Worm (Caenorhabditis elegans) whole organism, L1 larva: ENCODE measurements around the gene F53B1.8.
A peak's percentile ranks its signal among the peaks of the same experiment; 100 is the strongest.

Source experiments
- C04F5.9 ChIP-seq: sonication (generic microtip); optimal IDR thresholded peaks from 2 replicates; lab custom pipeline; 2016; ENCODE audit warnings: missing genetic modification characterization, missing compliant biosample characterization
- Y116A8C.19 ChIP-seq: sonication (generic microtip); optimal IDR thresholded peaks from 2 replicates; lab custom pipeline; 2016; ENCODE audit warnings: missing compliant biosample characterization, missing genetic modification characterization, borderline replicate concordance
- alr-1 ChIP-seq: fragments of 200-800 bp; sonication (Bioruptor generic); optimal IDR thresholded peaks from 2 replicates; lab custom pipeline; 2018; ENCODE audit warnings: borderline replicate concordance, mild to moderate bottlenecking, missing genetic modification characterization, missing compliant biosample characterization
- aly-2 ChIP-seq: fragments of 150-350 bp; optimal IDR thresholded peaks from 2 replicates; lab custom pipeline; 2014; ENCODE audit warnings: missing biosample characterization, missing genetic modification characterization
- blmp-1 ChIP-seq: fragments of 150-350 bp; optimal IDR thresholded peaks from 2 replicates; lab custom pipeline; 2014; ENCODE audit warnings: missing biosample characterization, missing genetic modification characterization
- ceh-82 ChIP-seq, 3 experiments: fragments of 150-350 bp in 1 of 3; sonication (generic microtip) in 2 of 3; optimal IDR thresholded peaks; 2 replicates each; lab custom pipeline; 2014 to 2017; ENCODE audit warnings: missing biosample characterization in 3 of 3, missing genetic modification characterization in 3 of 3
- dsc-1 ChIP-seq: sonication (generic microtip); optimal IDR thresholded peaks from 2 replicates; lab custom pipeline; 2016; ENCODE audit warnings: mild to moderate bottlenecking, missing genetic modification characterization, missing compliant biosample characterization
- efl-1 ChIP-seq, 4 experiments: fragments of 150-350 bp; optimal IDR thresholded peaks in 3 of 4; peaks in 1 of 4; 1 replicate in 1 of 4; 2 replicates in 3 of 4; lab custom pipeline; 2014; ENCODE audit warnings: missing biosample characterization in 2 of 4, missing genetic modification characterization in 2 of 4, missing genetic modification reagents in 2 of 4
- egl-13 ChIP-seq: sonication (generic microtip); optimal IDR thresholded peaks from 2 replicates; lab custom pipeline; 2016; ENCODE audit warnings: missing genotype, missing genetic modification reagents, missing genetic modification characterization, missing compliant biosample characterization
- elt-3 ChIP-seq, 6 experiments: fragments of 150-350 bp in 1 of 6; sonication (generic microtip); optimal IDR thresholded peaks; 2 replicates each; lab custom pipeline; 2017 to 2018; ENCODE audit warnings: missing biosample characterization in 6 of 6, missing genetic modification characterization in 6 of 6, inconsistent platforms in 1 of 6
- ets-5 ChIP-seq: fragments of 200-800 bp; sonication (Bioruptor generic); IDR thresholded peaks from 2 replicates; pipeline ENCODE4 v1.3.6; 2022; ENCODE audit warnings: missing genetic modification characterization, missing compliant biosample characterization
- fkh-4 ChIP-seq: sonication (generic microtip); optimal IDR thresholded peaks from 2 replicates; lab custom pipeline; 2016; ENCODE audit warnings: missing compliant biosample characterization, missing genetic modification characterization, borderline replicate concordance
- fkh-8 ChIP-seq: sonication (generic microtip); optimal IDR thresholded peaks from 2 replicates; lab custom pipeline; 2016; ENCODE audit warnings: mild to moderate bottlenecking, missing genetic modification characterization, missing compliant biosample characterization
- fos-1 ChIP-seq: fragments of 150-350 bp; optimal IDR thresholded peaks from 2 replicates; lab custom pipeline; 2014; ENCODE audit warnings: missing biosample characterization, missing genetic modification characterization
- hlh-4 ChIP-seq: sonication (generic microtip); optimal IDR thresholded peaks from 2 replicates; lab custom pipeline; 2016; ENCODE audit warnings: mild to moderate bottlenecking, missing genetic modification characterization, missing compliant biosample characterization
- hpl-2 ChIP-seq: fragments of 150-350 bp; optimal IDR thresholded peaks from 2 replicates; lab custom pipeline; 2014; ENCODE audit warnings: missing biosample characterization, missing genetic modification reagents, missing genetic modification characterization
- jun-1 ChIP-seq: fragments of 150-350 bp; optimal IDR thresholded peaks from 2 replicates; lab custom pipeline; 2014; ENCODE audit warnings: missing biosample characterization, missing genetic modification reagents, missing genetic modification characterization
- lin-13 ChIP-seq: fragments of 150-350 bp; optimal IDR thresholded peaks from 2 replicates; lab custom pipeline; 2014; ENCODE audit warnings: missing biosample characterization, missing genetic modification reagents, missing genetic modification characterization
- lin-14 ChIP-seq: fragments of 200-800 bp; sonication (Bioruptor generic); optimal IDR thresholded peaks from 2 replicates; lab custom pipeline; 2018; ENCODE audit warnings: mild to moderate bottlenecking, missing genetic modification characterization, moderate library complexity, missing compliant biosample characterization
- lin-15B ChIP-seq: fragments of 150-350 bp; sonication (generic microtip); optimal IDR thresholded peaks from 3 replicates; lab custom pipeline; 2014; ENCODE audit warnings: missing biosample characterization, missing genetic modification characterization
- lin-35 ChIP-seq, 2 experiments: fragments of 150-350 bp; optimal IDR thresholded peaks; 2 replicates each; lab custom pipeline; 2014; ENCODE audit warnings: missing biosample characterization in 2 of 2, missing genetic modification characterization in 2 of 2, missing genetic modification reagents in 2 of 2
- mab-9 ChIP-seq: fragments of 200-800 bp; sonication (Bioruptor generic); IDR thresholded peaks from 2 replicates; pipeline ENCODE4 v1.3.6; 2022; ENCODE audit warnings: missing genetic modification reagents, missing genetic modification characterization, missing compliant biosample characterization
- mdl-1 ChIP-seq, 2 experiments: fragments of 150-350 bp; optimal IDR thresholded peaks; 2 replicates each; lab custom pipeline; 2014 to 2017; ENCODE audit warnings: missing biosample characterization in 2 of 2, missing genetic modification characterization in 2 of 2, inconsistent platforms in 1 of 2
- mef-2 ChIP-seq: fragments of 150-350 bp; optimal IDR thresholded peaks from 2 replicates; lab custom pipeline; 2014; ENCODE audit warnings: missing biosample characterization, missing genetic modification characterization
- mep-1 ChIP-seq: fragments of 150-350 bp; optimal IDR thresholded peaks from 2 replicates; lab custom pipeline; 2014; ENCODE audit warnings: missing biosample characterization, missing genetic modification characterization
- nhr-19 ChIP-seq: fragments of 200-800 bp; sonication (Bioruptor generic); conservative IDR thresholded peaks from 2 replicates; pipeline ENCODE4 v1.3.6; 2022; ENCODE audit warnings: missing genetic modification characterization, missing compliant biosample characterization
- nhr-20 ChIP-seq: sonication (generic microtip); optimal IDR thresholded peaks from 2 replicates; lab custom pipeline; 2016; ENCODE audit warnings: mild to moderate bottlenecking, missing genetic modification characterization, missing compliant biosample characterization
- nhr-237 ChIP-seq: fragments of 150-350 bp; optimal IDR thresholded peaks from 2 replicates; lab custom pipeline; 2014; ENCODE audit warnings: missing biosample characterization, missing genetic modification characterization
- nhr-28 ChIP-seq: fragments of 150-350 bp; optimal IDR thresholded peaks from 2 replicates; lab custom pipeline; 2014; ENCODE audit warnings: missing biosample characterization, missing genetic modification characterization
- nhr-47 ChIP-seq: sonication (generic microtip); optimal IDR thresholded peaks from 2 replicates; lab custom pipeline; 2016; ENCODE audit warnings: mild to moderate bottlenecking, missing genetic modification characterization, moderate library complexity, missing compliant biosample characterization
- nhr-71 ChIP-seq: sonication (generic microtip); optimal IDR thresholded peaks from 2 replicates; lab custom pipeline; 2016; ENCODE audit warnings: mild to moderate bottlenecking, missing genetic modification characterization, moderate library complexity, missing compliant biosample characterization
- nhr-77 ChIP-seq: fragments of 150-350 bp; optimal IDR thresholded peaks from 2 replicates; lab custom pipeline; 2014; ENCODE audit warnings: missing biosample characterization, missing genetic modification characterization
- nhr-85 ChIP-seq: sonication (generic microtip); peaks from one replicate; lab custom pipeline; 2016; ENCODE audit warnings: missing genetic modification characterization, inconsistent platforms, missing compliant biosample characterization
- pag-3 ChIP-seq: sonication (generic microtip); optimal IDR thresholded peaks from 2 replicates; lab custom pipeline; 2017; ENCODE audit warnings: missing genetic modification characterization, mild to moderate bottlenecking, missing compliant biosample characterization, antibody characterized with exemption, borderline replicate concordance; ENCODE audit not compliant: insufficient read depth
- pax-3 ChIP-seq: fragments of 200-800 bp; sonication (Bioruptor generic); optimal IDR thresholded peaks from 2 replicates; lab custom pipeline; 2018; ENCODE audit warnings: mild to moderate bottlenecking, missing genetic modification characterization, moderate library complexity, missing compliant biosample characterization
- rnt-1 ChIP-seq: sonication (generic microtip); optimal IDR thresholded peaks from 2 replicates; lab custom pipeline; 2016; ENCODE audit warnings: mild to moderate bottlenecking, missing genetic modification characterization, moderate library complexity, missing compliant biosample characterization
- snpc-4 ChIP-seq: fragments of 150-350 bp; optimal IDR thresholded peaks from 2 replicates; lab custom pipeline; 2014; ENCODE audit warnings: missing biosample characterization, missing genetic modification characterization
- snu-23 ChIP-seq: sonication (generic microtip); optimal IDR thresholded peaks from 2 replicates; lab custom pipeline; 2016; ENCODE audit warnings: missing genetic modification characterization, missing compliant biosample characterization
- tlp-1 ChIP-seq: fragments of 150-350 bp; optimal IDR thresholded peaks from 2 replicates; lab custom pipeline; 2014; ENCODE audit warnings: missing biosample characterization, missing genetic modification characterization
- unc-130 ChIP-seq: fragments of 150-350 bp; optimal IDR thresholded peaks from 2 replicates; lab custom pipeline; 2017; ENCODE audit warnings: missing biosample characterization, missing genetic modification characterization, inconsistent platforms
- unc-62 ChIP-seq: fragments of 150-350 bp; optimal IDR thresholded peaks from 2 replicates; lab custom pipeline; 2014; ENCODE audit warnings: missing biosample characterization, missing genetic modification reagents, missing genetic modification characterization
- zag-1 ChIP-seq: fragments of 150-350 bp; optimal IDR thresholded peaks from 2 replicates; lab custom pipeline; 2014; ENCODE audit warnings: missing biosample characterization, missing genetic modification characterization
- ztf-4 ChIP-seq: fragments of 150-350 bp; optimal IDR thresholded peaks from 2 replicates; lab custom pipeline; 2014; ENCODE audit warnings: missing biosample characterization, missing genetic modification characterization

F53B1.8 gene

DNA sequence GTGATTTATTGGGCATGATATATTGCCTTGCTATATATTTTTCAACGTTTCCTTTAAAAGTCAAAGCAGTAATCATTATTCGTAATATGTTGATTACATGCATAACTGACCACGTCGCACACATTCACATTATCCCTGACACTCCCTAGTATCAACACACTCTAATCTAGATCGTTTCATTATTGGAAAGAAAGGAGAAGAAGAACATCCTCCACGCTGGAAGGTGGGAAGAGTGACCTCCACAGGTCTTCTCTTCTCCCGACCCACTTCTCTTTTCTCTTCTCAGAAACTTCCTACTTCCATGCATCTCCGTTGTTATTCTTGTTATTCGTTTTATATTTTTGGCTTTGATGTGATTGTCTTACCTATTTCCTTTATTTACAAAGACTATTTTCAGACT, 56.0 kb downstream of the F53B1.8 start, which contains the start of gene txdc-12.2:
TSS of gene txdc-12.2 (plus strand) at position 396 of the 400 bp plus-strand sequence.
- no peak for TF ChIP-seq unc-62 (GFP tag; lab: Kevin White, UChicago)
- TF ChIP-seq nhr-71 (tag; lab: Kevin White, UChicago): peak; percentile 18
- TF ChIP-seq nhr-85 (tag; lab: Kevin White, UChicago): peak; percentile 73
- no peak for TF ChIP-seq Y116A8C.19 (tag; lab: Kevin White, UChicago)
- no peak for TF ChIP-seq alr-1 (tag; lab: Kevin White, UChicago)
- no peak for TF ChIP-seq ztf-4 (tag; lab: Kevin White, UChicago)
- no peak for TF ChIP-seq pag-3 (tag; lab: Kevin White, UChicago)
- TF ChIP-seq fkh-4 (tag; lab: Kevin White, UChicago): no peak
- TF ChIP-seq lin-13 (GFP tag; lab: Kevin White, UChicago): no peak
- TF ChIP-seq lin-35 (GFP tag; optimal IDR thresholded peaks at IDR 0.05; lab: Kevin White, UChicago): no peak
- TF ChIP-seq fkh-8 (tag; lab: Kevin White, UChicago): no peak
- no peak for TF ChIP-seq nhr-28 (tag; lab: Kevin White, UChicago)
- TF ChIP-seq tlp-1: no peak
- TF ChIP-seq nhr-20 (tag; lab: Kevin White, UChicago): peak; percentile 26
- peak; percentile 10 for TF ChIP-seq rnt-1
- peak; percentile 45 for TF ChIP-seq snu-23
- TF ChIP-seq hpl-2 (GFP tag; lab: Kevin White, UChicago): no peak
- peak; percentile 87 for TF ChIP-seq blmp-1 (tag; lab: Kevin White, UChicago)
- TF ChIP-seq hlh-4 (tag; lab: Kevin White, UChicago): no peak
- TF ChIP-seq fos-1 (tag; lab: Kevin White, UChicago): no peak
- TF ChIP-seq aly-2 (tag; lab: Kevin White, UChicago): no peak
- TF ChIP-seq unc-130 (tag; lab: Kevin White, UChicago): no peak
- no peak for TF ChIP-seq ets-5
- no peak for TF ChIP-seq nhr-47 (tag; lab: Kevin White, UChicago)
- peak in 1 of 6 experiments; percentile 23 for TF ChIP-seq elt-3 (tag; optimal IDR thresholded peaks at IDR 0.05; lab: Kevin White, UChicago)
- no peak for TF ChIP-seq nhr-237
- no peak for TF ChIP-seq snpc-4 (tag; lab: Kevin White, UChicago)
- TF ChIP-seq efl-1 (optimal IDR thresholded peaks at IDR 0.05; lab: Kevin White, UChicago): no peak
- no peak for TF ChIP-seq efl-1 (GFP tag; optimal IDR thresholded peaks at IDR 0.05 in 1 of 2; lab: Kevin White, UChicago)
- TF ChIP-seq mab-9: no peak
- no peak for TF ChIP-seq zag-1 (tag; lab: Kevin White, UChicago)
- TF ChIP-seq C04F5.9 (tag; lab: Kevin White, UChicago): no peak
- no peak for TF ChIP-seq ceh-82 (tag; optimal IDR thresholded peaks at IDR 0.05; lab: Kevin White, UChicago)
- TF ChIP-seq lin-15B (tag; lab: Kevin White, UChicago): no peak
- TF ChIP-seq jun-1 (tag; lab: Kevin White, UChicago): no peak
- TF ChIP-seq mef-2 (tag; lab: Kevin White, UChicago): no peak
- no peak for TF ChIP-seq pax-3 (tag; lab: Kevin White, UChicago)
- no peak for TF ChIP-seq mdl-1 (tag; optimal IDR thresholded peaks at IDR 0.05; lab: Kevin White, UChicago)
- no peak for TF ChIP-seq egl-13 (tag; lab: Kevin White, UChicago)
- no peak for TF ChIP-seq nhr-77
- TF ChIP-seq dsc-1 (tag; lab: Kevin White, UChicago): no peak
- TF ChIP-seq lin-14 (GFP tag; lab: Kevin White, UChicago): peak; percentile 69
- TF ChIP-seq nhr-19 (GFP tag; lab: Robert Waterston, UW): no peak
- TF ChIP-seq mep-1 (tag; lab: Kevin White, UChicago): peak; percentile 58
